Worm (Caenorhabditis elegans): Measurements from ENCODE around the gene sto-5.

DNA sequence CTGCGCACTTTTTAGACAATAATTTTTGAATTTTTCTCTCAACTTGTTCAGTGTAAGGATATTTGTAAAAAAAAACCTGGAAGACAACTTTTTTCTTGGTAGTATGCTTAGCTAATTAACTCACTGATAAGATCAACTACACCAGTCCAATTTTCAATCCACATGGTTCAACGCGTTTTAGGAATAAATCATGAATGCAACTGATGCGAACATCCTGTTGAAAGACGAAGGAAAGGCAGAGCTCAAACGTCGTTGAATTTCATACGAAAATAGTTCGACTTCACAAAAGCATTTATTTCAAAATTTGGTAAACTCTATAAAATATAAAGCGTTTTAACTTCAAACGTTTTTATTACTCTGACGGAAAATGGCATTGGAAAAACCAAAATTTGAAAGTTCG, 15.5 kb upstream of the sto-5 start, which contains the start of gene dyla-1:
- TF ChIP-seq snpc-4 (GFP tag; optimal IDR thresholded peaks at IDR 0.05) = no peak
- TF ChIP-seq snpc-4 (tag; optimal IDR thresholded peaks at IDR 0.05) = no peak
- no peak for TF ChIP-seq unc-62 (GFP tag; optimal IDR thresholded peaks at IDR 0.05)
- TF ChIP-seq Y95B8A.8 (GFP tag; IDR thresholded peaks at IDR 0.05) = no peak
